Fruit fly (Drosophila melanogaster): ENCODE measurements around the gene CG7886.

DNA sequence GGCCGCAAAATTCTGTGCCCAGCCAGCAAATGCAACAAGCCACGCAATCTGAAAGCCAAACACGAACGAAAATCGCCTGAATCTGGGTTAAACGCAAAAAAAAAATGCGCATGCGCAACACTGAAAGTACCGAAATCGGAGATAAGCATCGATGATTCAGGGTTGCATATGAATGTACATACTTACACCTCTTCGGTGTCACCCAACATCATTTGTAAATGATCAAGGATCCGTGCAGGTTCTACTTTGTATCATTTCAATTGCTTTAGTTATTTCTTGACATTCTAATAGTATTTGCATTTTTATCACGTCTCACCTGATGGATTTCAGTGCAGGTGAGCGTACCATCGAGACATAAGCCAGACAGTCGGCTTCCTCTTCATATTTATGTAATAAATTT lies 34.7 kb upstream of the CG7886 start:
- TF ChIP-seq CG13204 (GFP tag; optimal IDR thresholded peaks at IDR 0.05) (no peak), CG4496 (GFP tag; IDR thresholded peaks at IDR 0.05) (no peak), gl (tag; optimal IDR thresholded peaks at IDR 0.05) (no peak), CG12605 (GFP tag; IDR thresholded peaks at IDR 0.05) (no peak), CG32121 (GFP tag; IDR thresholded peaks at IDR 0.05) (no peak), EcR (GFP tag; optimal IDR thresholded peaks at IDR 0.05) (no peak), Ets98B (GFP tag; IDR thresholded peaks at IDR 0.05) (no peak), rn (GFP tag; IDR thresholded peaks at IDR 0.05) (no peak), CG8301 (tag; optimal IDR thresholded peaks at IDR 0.05) (no peak), CG9948 (tag; optimal IDR thresholded peaks at IDR 0.05) (no peak), Snoo (tag; optimal IDR thresholded peaks at IDR 0.05) (no peak), fd96Ca (GFP tag; IDR thresholded peaks at IDR 0.05) (no peak), CG34367 (tag; optimal IDR thresholded peaks at IDR 0.05) (no peak)

Data from whole organism, pupa.